Worm (Caenorhabditis elegans) whole organism, mixed stage, embryonic: ENCODE results near the gene C05B5.16.

Experiments used
- M03D4.4 ChIP-seq: sonication (generic microtip); optimal IDR thresholded peaks from 2 replicates; lab custom pipeline; 2017; ENCODE audit warnings: mild to moderate bottlenecking, missing genetic modification characterization, missing compliant biosample characterization
- ces-1 ChIP-seq: fragments of 150-350 bp; optimal IDR thresholded peaks from 2 replicates; lab custom pipeline; 2014; ENCODE audit warnings: missing biosample characterization, missing genetic modification reagents, missing genetic modification characterization
- drap-1 ChIP-seq: fragments of 200-800 bp; sonication (Bioruptor generic); optimal IDR thresholded peaks from 3 replicates; lab custom pipeline; 2018; ENCODE audit warnings: mild to moderate bottlenecking, missing genetic modification characterization, missing compliant biosample characterization
- flh-1 ChIP-seq: fragments of 200-800 bp; sonication (Bioruptor generic); optimal IDR thresholded peaks from 2 replicates; lab custom pipeline; 2018; ENCODE audit warnings: mild to moderate bottlenecking, missing genetic modification characterization, moderate library complexity, missing compliant biosample characterization
- ham-2 ChIP-seq: fragments of 200-800 bp; sonication (Bioruptor generic); optimal IDR thresholded peaks from 2 replicates; lab custom pipeline; 2018; ENCODE audit warnings: mild to moderate bottlenecking, missing genetic modification characterization, missing compliant biosample characterization
- lsy-2 ChIP-seq: fragments of 150-350 bp; optimal IDR thresholded peaks from 2 replicates; lab custom pipeline; 2014; ENCODE audit warnings: missing biosample characterization, missing genetic modification characterization
- nhr-237 ChIP-seq: fragments of 150-350 bp; optimal IDR thresholded peaks from 2 replicates; lab custom pipeline; 2014; ENCODE audit warnings: missing biosample characterization, missing genetic modification characterization
- nhr-28 ChIP-seq: fragments of 150-350 bp; optimal IDR thresholded peaks from 2 replicates; lab custom pipeline; 2014; ENCODE audit warnings: missing biosample characterization, missing genetic modification characterization
- nhr-76 ChIP-seq: sonication (generic microtip); optimal IDR thresholded peaks from 2 replicates; lab custom pipeline; 2017; ENCODE audit warnings: missing biosample characterization, missing genetic modification characterization
- pha-4 ChIP-seq: fragments of 150-350 bp; optimal IDR thresholded peaks from 2 replicates; lab custom pipeline; 2018; ENCODE audit warnings: missing biosample characterization, missing genetic modification reagents, missing genetic modification characterization
- snpc-4 ChIP-seq: fragments of 150-350 bp; optimal IDR thresholded peaks from 2 replicates; lab custom pipeline; 2014; ENCODE audit warnings: missing biosample characterization, missing genetic modification characterization
- sptf-1 ChIP-seq: sonication (generic microtip); optimal IDR thresholded peaks from 2 replicates; lab custom pipeline; 2017; ENCODE audit warnings: mild to moderate bottlenecking, missing genetic modification characterization, moderate library complexity, missing compliant biosample characterization
- unc-39 ChIP-seq: fragments of 150-350 bp; optimal IDR thresholded peaks from 2 replicates; lab custom pipeline; 2014; ENCODE audit warnings: missing biosample characterization, missing genetic modification characterization
- unc-62 ChIP-seq: fragments of 150-350 bp; optimal IDR thresholded peaks from 2 replicates; lab custom pipeline; 2014; ENCODE audit warnings: missing biosample characterization, missing genetic modification reagents, missing genetic modification characterization

DNA sequence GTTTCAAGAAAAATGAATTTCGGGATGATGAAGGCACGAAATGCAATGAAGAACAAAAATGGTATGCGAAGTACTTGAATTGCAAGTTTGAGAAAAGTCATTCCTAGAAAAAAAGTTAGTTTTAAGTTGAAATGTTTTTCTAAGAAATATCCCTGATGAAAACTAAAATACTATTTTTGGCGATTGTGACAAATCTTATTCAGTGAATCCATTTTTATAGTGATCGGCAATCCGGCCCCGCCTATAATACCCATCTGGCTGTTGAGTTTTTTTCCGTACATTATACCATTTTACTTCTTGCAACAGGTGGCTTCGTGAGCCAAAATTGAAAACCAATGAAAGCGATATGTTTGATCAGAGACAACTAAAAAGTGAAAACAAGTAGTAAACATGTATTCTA, 13.0 kb upstream of the C05B5.16 start, which contains the start of gene C05B5.17:
- TF ChIP-seq pha-4 (tag; lab: Kevin White, UChicago) (no peak), M03D4.4 (tag; lab: Kevin White, UChicago) (no peak), drap-1 (GFP tag; lab: Kevin White, UChicago) (no peak), unc-39 (no peak), ham-2 (GFP tag; lab: Kevin White, UChicago) (no peak), ces-1 (GFP tag; lab: Kevin White, UChicago) (no peak), snpc-4 (tag; lab: Kevin White, UChicago) (no peak), sptf-1 (tag; lab: Kevin White, UChicago) (no peak), nhr-237 (no peak), nhr-28 (tag; lab: Kevin White, UChicago) (no peak), flh-1 (GFP tag; lab: Kevin White, UChicago) (no peak), nhr-76 (tag; lab: Kevin White, UChicago) (no peak), unc-62 (GFP tag; lab: Kevin White, UChicago) (no peak), lsy-2 (tag; lab: Kevin White, UChicago) (no peak)
